Fruit fly (Drosophila melanogaster) whole organism, embryonic: ENCODE results near the gene Rtnl1.
A peak's percentile ranks its signal among the peaks of the same experiment; 100 is the strongest.

Source experiments
- Atf3 ChIP-seq: fragments of 200-800 bp; sonication (Bioruptor generic); optimal IDR thresholded peaks from 3 replicates; lab custom pipeline; 2016; ENCODE audit warnings: missing biosample characterization, missing genetic modification characterization
- B-H2 ChIP-seq: fragments of 200-800 bp; sonication (Bioruptor generic); optimal IDR thresholded peaks from 2 replicates; lab custom pipeline; 2018; ENCODE audit warnings: missing biosample characterization, mild to moderate bottlenecking, missing genetic modification characterization
- CG10431 ChIP-seq: fragments of 200-800 bp; sonication (Bioruptor generic); optimal IDR thresholded peaks from 3 replicates; lab custom pipeline; 2018; ENCODE audit warnings: missing biosample characterization, mild to moderate bottlenecking, missing genetic modification characterization
- CG10565 ChIP-seq: fragments of 200-800 bp; sonication (Bioruptor generic); optimal IDR thresholded peaks from 3 replicates; lab custom pipeline; 2016; ENCODE audit warnings: missing biosample characterization, mild to moderate bottlenecking, missing genetic modification characterization
- CG12104 ChIP-seq: fragments of 200-800 bp; sonication (Bioruptor generic); optimal IDR thresholded peaks from 3 replicates; lab custom pipeline; 2016; ENCODE audit warnings: missing biosample characterization, missing genetic modification characterization
- CG12744 ChIP-seq: fragments of 200-800 bp; sonication (Bioruptor generic); optimal IDR thresholded peaks from 2 replicates; lab custom pipeline; 2016; ENCODE audit warnings: missing biosample characterization, missing genetic modification characterization
- CG13624 ChIP-seq: fragments of 200-800 bp; sonication (Bioruptor generic); optimal IDR thresholded peaks from 2 replicates; lab custom pipeline; 2016; ENCODE audit warnings: missing biosample characterization, missing genetic modification characterization
- CG13775 ChIP-seq: fragments of 200-800 bp; sonication (Bioruptor generic); optimal IDR thresholded peaks from 3 replicates; lab custom pipeline; 2017; ENCODE audit warnings: missing biosample characterization, mild to moderate bottlenecking, missing genetic modification characterization
- CG17328 ChIP-seq: fragments of 200-800 bp; sonication (Bioruptor generic); IDR thresholded peaks from 2 replicates; pipeline ENCODE4 v1.3.6; 2022; ENCODE audit warnings: missing biosample characterization, missing genetic modification characterization
- CG18011 ChIP-seq: fragments of 200-800 bp; sonication (Bioruptor generic); optimal IDR thresholded peaks from 2 replicates; lab custom pipeline; 2017; ENCODE audit warnings: missing biosample characterization, missing genetic modification characterization, mild to moderate bottlenecking, moderate library complexity, missing genotype
- CG2116 ChIP-seq: fragments of 200-800 bp; sonication (Bioruptor generic); optimal IDR thresholded peaks from 3 replicates; lab custom pipeline; 2018; ENCODE audit warnings: missing biosample characterization, mild to moderate bottlenecking, missing genetic modification characterization
- CG2678 ChIP-seq: fragments of 200-800 bp; sonication (Bioruptor generic); optimal IDR thresholded peaks from 3 replicates; lab custom pipeline; 2019; ENCODE audit warnings: missing biosample characterization, mild to moderate bottlenecking, missing genetic modification characterization, moderate library complexity
- CG2875 ChIP-seq: fragments of 200-800 bp; sonication (Bioruptor generic); optimal IDR thresholded peaks from 2 replicates; lab custom pipeline; 2017; ENCODE audit warnings: missing biosample characterization, mild to moderate bottlenecking, missing genetic modification characterization, missing genetic modification reagents
- CG30431 ChIP-seq: fragments of 200-800 bp; sonication (Bioruptor generic); optimal IDR thresholded peaks from 2 replicates; lab custom pipeline; 2017; ENCODE audit warnings: missing biosample characterization, missing genetic modification characterization
- CG33557 ChIP-seq: fragments of 200-800 bp; sonication (Bioruptor generic); optimal IDR thresholded peaks from 2 replicates; lab custom pipeline; 2019; ENCODE audit warnings: missing biosample characterization, mild to moderate bottlenecking, missing genetic modification characterization, moderate library complexity
- CG3995 ChIP-seq: fragments of 200-800 bp; sonication (Bioruptor generic); optimal IDR thresholded peaks from 3 replicates; lab custom pipeline; 2016; ENCODE audit warnings: missing biosample characterization, missing genetic modification characterization
- CG7745 ChIP-seq: fragments of 200-800 bp; sonication (Bioruptor generic); optimal IDR thresholded peaks from 2 replicates; lab custom pipeline; 2018; ENCODE audit warnings: missing biosample characterization, mild to moderate bottlenecking, missing genetic modification characterization, moderate library complexity
- CG7786 ChIP-seq: fragments of 200-800 bp; sonication (Bioruptor generic); optimal IDR thresholded peaks from 2 replicates; lab custom pipeline; 2016; ENCODE audit warnings: missing biosample characterization, missing genetic modification characterization
- CG7963 ChIP-seq: fragments of 200-800 bp; sonication (Bioruptor generic); IDR thresholded peaks from 3 replicates; pipeline ENCODE4 v1.3.6; 2022; ENCODE audit warnings: missing biosample characterization, missing genetic modification characterization; ENCODE audit not compliant: partially characterized antibody
- CG8478 ChIP-seq: fragments of >200 bp; optimal IDR thresholded peaks from 2 replicates; lab custom pipeline; 2018
- CG9727 ChIP-seq: fragments of 200-800 bp; sonication (Bioruptor generic); optimal IDR thresholded peaks from 3 replicates; lab custom pipeline; 2017; ENCODE audit warnings: missing biosample characterization, mild to moderate bottlenecking, missing genetic modification characterization
- Chrac-16 ChIP-seq: fragments of 200-800 bp; sonication (Bioruptor generic); optimal IDR thresholded peaks from 3 replicates; lab custom pipeline; 2016; ENCODE audit warnings: missing biosample characterization, missing genetic modification characterization
- D ChIP-seq, 2 experiments: fragments of 200-800 bp in 1 of 2; fragments of >200 bp in 1 of 2; sonication (Bioruptor generic) in 1 of 2; optimal IDR thresholded peaks; 2 replicates in 1 of 2; 3 replicates in 1 of 2; lab custom pipeline; 2017; ENCODE audit warnings: mild to moderate bottlenecking in 1 of 2, missing biosample characterization in 1 of 2, missing genetic modification characterization in 1 of 2, missing genetic modification reagents in 1 of 2
- Dfd ChIP-seq, 2 experiments: fragments of >200 bp; optimal IDR thresholded peaks; 2 replicates each; lab custom pipeline; 2017; ENCODE audit warnings: missing biosample characterization in 2 of 2, missing genetic modification characterization in 2 of 2
- H15 ChIP-seq: fragments of 200-800 bp; sonication (Bioruptor generic); IDR thresholded peaks from 3 replicates; pipeline ENCODE4 v1.3.6; 2022; ENCODE audit warnings: missing biosample characterization, missing genetic modification characterization
- Lhr ChIP-seq: fragments of 200-800 bp; sonication (Bioruptor generic); optimal IDR thresholded peaks from 3 replicates; lab custom pipeline; 2017; ENCODE audit warnings: mild to moderate bottlenecking, missing biosample characterization, missing genetic modification reagents, missing genetic modification characterization
- Lpt ChIP-seq: fragments of >200 bp; optimal IDR thresholded peaks from 2 replicates; lab custom pipeline; 2018; ENCODE audit warnings: missing biosample characterization, missing genetic modification characterization
- MBD-R2 ChIP-seq: fragments of 200-800 bp; sonication (Bioruptor generic); IDR thresholded peaks from 2 replicates; pipeline ENCODE4 v1.3.6; 2022; ENCODE audit warnings: missing biosample characterization, missing genetic modification characterization
- Neu2 ChIP-seq: fragments of 200-800 bp; sonication (Bioruptor generic); optimal IDR thresholded peaks from 3 replicates; lab custom pipeline; 2016; ENCODE audit warnings: missing biosample characterization, missing genetic modification characterization, borderline replicate concordance
- NfI ChIP-seq: fragments of 200-800 bp; sonication (Bioruptor generic); optimal IDR thresholded peaks from 3 replicates; lab custom pipeline; 2018; ENCODE audit warnings: missing biosample characterization, mild to moderate bottlenecking, missing genetic modification characterization, moderate library complexity
- Opbp ChIP-seq: fragments of 200-800 bp; sonication (Bioruptor generic); IDR thresholded peaks from 3 replicates; pipeline ENCODE4 v1.3.6; 2022; ENCODE audit warnings: missing biosample characterization, missing genetic modification characterization; ENCODE audit not compliant: partially characterized antibody
- Six4 ChIP-seq: fragments of 200-800 bp; sonication (Bioruptor generic); optimal IDR thresholded peaks from 2 replicates; lab custom pipeline; 2016; ENCODE audit warnings: missing biosample characterization, missing genetic modification characterization
- aop ChIP-seq: fragments of 200-800 bp; sonication (Bioruptor generic); IDR thresholded peaks from 2 replicates; pipeline ENCODE4 v1.3.6; 2022; ENCODE audit warnings: missing biosample characterization, missing genetic modification characterization
- ato ChIP-seq: fragments of 200-800 bp; sonication (Bioruptor generic); IDR thresholded peaks from 2 replicates; pipeline ENCODE4 v1.3.6; 2022; ENCODE audit warnings: missing biosample characterization, missing genetic modification characterization; ENCODE audit not compliant: partially characterized antibody
- bbx ChIP-seq: fragments of 200-800 bp; sonication (Bioruptor generic); IDR thresholded peaks from 2 replicates; pipeline ENCODE4 v1.3.6; 2022; ENCODE audit warnings: missing biosample characterization, missing genetic modification characterization; ENCODE audit not compliant: partially characterized antibody
- bsh ChIP-seq, 2 experiments: fragments of 200-800 bp; sonication (Bioruptor generic); optimal IDR thresholded peaks; 2 replicates each; lab custom pipeline; 2017 to 2018; ENCODE audit warnings: mild to moderate bottlenecking in 2 of 2, missing biosample characterization in 2 of 2, missing genetic modification characterization in 2 of 2, moderate library complexity in 1 of 2
- da ChIP-seq: fragments of 200-800 bp; sonication (Bioruptor generic); optimal IDR thresholded peaks from 2 replicates; lab custom pipeline; 2016; ENCODE audit warnings: missing biosample characterization, missing genetic modification characterization
- dmrt11E ChIP-seq: fragments of 200-800 bp; sonication (Bioruptor generic); optimal IDR thresholded peaks from 3 replicates; lab custom pipeline; 2018; ENCODE audit warnings: missing biosample characterization, mild to moderate bottlenecking, missing genetic modification characterization, moderate library complexity
- gfzf ChIP-seq: fragments of 200-800 bp; sonication (Bioruptor generic); optimal IDR thresholded peaks from 2 replicates; lab custom pipeline; 2016; ENCODE audit warnings: missing biosample characterization, mild to moderate bottlenecking, missing genetic modification characterization, moderate library complexity
- ham ChIP-seq: fragments of 200-800 bp; sonication (Bioruptor generic); IDR thresholded peaks from 2 replicates; pipeline ENCODE4 v1.3.6; 2022; ENCODE audit warnings: missing biosample characterization, missing genetic modification characterization
- lov ChIP-seq, 2 experiments: fragments of 200-800 bp in 1 of 2; fragments of >200 bp in 1 of 2; sonication (Bioruptor generic) in 1 of 2; IDR thresholded peaks in 1 of 2; optimal IDR thresholded peaks in 1 of 2; 2 replicates in 1 of 2; 3 replicates in 1 of 2; pipeline versions ENCODE4 v1.3.6 to Lab custom; 2017 to 2022; ENCODE audit warnings: missing biosample characterization in 1 of 2, missing genetic modification characterization in 1 of 2
- nerfin-1 ChIP-seq: fragments of 200-800 bp; sonication (Bioruptor generic); optimal IDR thresholded peaks from 3 replicates; lab custom pipeline; 2019; ENCODE audit warnings: missing biosample characterization, mild to moderate bottlenecking, missing genetic modification characterization, moderate library complexity
- pros ChIP-seq: fragments of 200-800 bp; sonication (Bioruptor generic); optimal IDR thresholded peaks from 3 replicates; lab custom pipeline; 2019; ENCODE audit warnings: missing biosample characterization, mild to moderate bottlenecking, missing genetic modification characterization, moderate library complexity
- ro ChIP-seq: fragments of 200-800 bp; sonication (Bioruptor generic); IDR thresholded peaks from 2 replicates; pipeline ENCODE4 v1.3.6; 2022; ENCODE audit warnings: missing biosample characterization, missing genetic modification characterization
- sr ChIP-seq: fragments of 200-800 bp; sonication (Bioruptor generic); IDR thresholded peaks from 3 replicates; pipeline ENCODE4 v1.3.6; 2022; ENCODE audit warnings: missing biosample characterization, missing genetic modification characterization
- ssp ChIP-seq: fragments of 200-800 bp; sonication (Bioruptor generic); IDR thresholded peaks from 2 replicates; pipeline ENCODE4 v1.3.6; 2022; ENCODE audit warnings: missing biosample characterization, missing genetic modification characterization
- tin ChIP-seq: fragments of 200-800 bp; sonication (Bioruptor generic); optimal IDR thresholded peaks from 3 replicates; lab custom pipeline; 2016; ENCODE audit warnings: missing biosample characterization, missing genetic modification characterization
- tio ChIP-seq: fragments of 200-800 bp; sonication (Bioruptor generic); optimal IDR thresholded peaks from 2 replicates; lab custom pipeline; 2017; ENCODE audit warnings: missing biosample characterization, missing genetic modification characterization, inconsistent platforms
- unpg ChIP-seq: fragments of 200-800 bp; sonication (Bioruptor generic); optimal IDR thresholded peaks from 3 replicates; lab custom pipeline; 2018; ENCODE audit warnings: missing biosample characterization, mild to moderate bottlenecking, missing genetic modification characterization, moderate library complexity
- zfh2 ChIP-seq: fragments of 200-800 bp; sonication (Bioruptor generic); optimal IDR thresholded peaks from 2 replicates; lab custom pipeline; 2016; ENCODE audit warnings: missing biosample characterization, missing genetic modification characterization

Gene Rtnl1

DNA sequence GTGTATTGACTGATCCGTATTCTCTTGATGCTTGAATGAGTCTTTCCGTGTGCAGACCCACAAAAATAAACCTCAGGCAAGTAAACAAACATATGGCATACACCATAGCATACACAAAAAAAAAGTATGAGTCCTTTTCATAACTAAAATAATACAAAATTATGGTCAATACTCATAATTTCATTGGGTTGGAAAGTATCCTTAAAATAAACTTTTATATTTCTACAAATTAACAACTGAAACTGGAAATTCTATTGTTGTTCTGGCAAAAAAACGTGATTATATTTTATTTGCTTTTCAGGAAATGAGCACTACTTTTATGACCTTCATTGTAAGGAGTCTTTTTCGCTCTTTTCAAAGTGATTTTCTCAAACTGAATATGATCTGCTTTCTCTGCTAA lies 32.6 kb upstream of the Rtnl1 start (continued):
- no peak for TF ChIP-seq Chrac-16 (GFP tag; lab: Kevin White, UChicago)
- no peak for TF ChIP-seq CG3995 (GFP tag; lab: Kevin White, UChicago)
- TF ChIP-seq tin (GFP tag; lab: Kevin White, UChicago) = no peak
- TF ChIP-seq unpg = peak; percentile 48
- TF ChIP-seq Atf3 = no peak
- no peak for TF ChIP-seq Lpt (GFP tag; lab: Kevin White, UChicago)
- no peak for TF ChIP-seq CG7963 (GFP tag; lab: Robert Waterston, UW)
- peak; percentile 25 for TF ChIP-seq nerfin-1
- peak; percentile 62 for TF ChIP-seq dmrt11E (tag; lab: Kevin White, UChicago)
- TF ChIP-seq CG8478 (lab: Kevin White, UChicago) = no peak
- no peak for TF ChIP-seq CG13775
- no peak for TF ChIP-seq Dfd (GFP tag; optimal IDR thresholded peaks at IDR 0.05; lab: Kevin White, UChicago)
- TF ChIP-seq sr (GFP tag; lab: Robert Waterston, UW) = no peak
- TF ChIP-seq CG7745 (tag; lab: Kevin White, UChicago) = no peak
- TF ChIP-seq Neu2 (GFP tag; lab: Kevin White, UChicago) = no peak
- TF ChIP-seq zfh2 (GFP tag; lab: Kevin White, UChicago) = no peak
- TF ChIP-seq lov (optimal IDR thresholded peaks at IDR 0.05; lab: Kevin White, UChicago) = no peak
- no peak for TF ChIP-seq lov (GFP tag; IDR thresholded peaks at IDR 0.05; lab: Robert Waterston, UW)
- TF ChIP-seq tio (GFP tag; lab: Kevin White, UChicago) = no peak
- no peak for TF ChIP-seq CG30431 (GFP tag; lab: Kevin White, UChicago)
- no peak for TF ChIP-seq bbx
- TF ChIP-seq CG7786 (GFP tag; lab: Kevin White, UChicago) = no peak
- TF ChIP-seq MBD-R2 = no peak
- TF ChIP-seq ssp (GFP tag; lab: Robert Waterston, UW) = no peak
- no peak for TF ChIP-seq NfI (GFP tag; lab: Kevin White, UChicago)
- no peak for TF ChIP-seq Lhr
- no peak for TF ChIP-seq CG2875 (GFP tag; lab: Kevin White, UChicago)
- TF ChIP-seq CG17328 (GFP tag; lab: Robert Waterston, UW) = peak; percentile 30; the same call in 1 of the 2 replicates
- peak in 1 of 2 experiments; percentile 53 for TF ChIP-seq bsh (GFP tag; optimal IDR thresholded peaks at IDR 0.05; lab: Kevin White, UChicago)
- TF ChIP-seq CG18011 (GFP tag; lab: Kevin White, UChicago) = no peak
- no peak for TF ChIP-seq CG12744
- peak; percentile 62 for TF ChIP-seq CG2678
- TF ChIP-seq pros = no peak
- TF ChIP-seq Opbp (GFP tag; lab: Robert Waterston, UW) = no peak
- peak; percentile 36 for TF ChIP-seq CG9727 (GFP tag; lab: Kevin White, UChicago)
- TF ChIP-seq B-H2 (GFP tag; lab: Kevin White, UChicago) = no peak
- TF ChIP-seq CG33557 (GFP tag; lab: Kevin White, UChicago) = peak; percentile 29
- no peak for TF ChIP-seq CG13624 (GFP tag; lab: Kevin White, UChicago)
- TF ChIP-seq H15 (GFP tag; lab: Robert Waterston, UW) = no peak
- TF ChIP-seq ro (GFP tag; lab: Robert Waterston, UW) = no peak
- TF ChIP-seq CG12104 (GFP tag; lab: Kevin White, UChicago) = no peak
- no peak for TF ChIP-seq gfzf (GFP tag; lab: Kevin White, UChicago)
- TF ChIP-seq ato = no peak
- TF ChIP-seq da (GFP tag; lab: Kevin White, UChicago) = no peak
- TF ChIP-seq Six4 (GFP tag; lab: Kevin White, UChicago) = peak; percentile 13
- TF ChIP-seq CG2116 (GFP tag; lab: Kevin White, UChicago) = no peak
- no peak for TF ChIP-seq aop (GFP tag; lab: Robert Waterston, UW)
- no peak for TF ChIP-seq CG10431 (GFP tag; lab: Kevin White, UChicago)
- TF ChIP-seq ham (GFP tag; lab: Robert Waterston, UW) = no peak
- no peak for TF ChIP-seq D (optimal IDR thresholded peaks at IDR 0.05; lab: Kevin White, UChicago)
- TF ChIP-seq D (GFP tag; optimal IDR thresholded peaks at IDR 0.05; lab: Kevin White, UChicago) = no peak
- no peak for TF ChIP-seq CG10565 (GFP tag; lab: Kevin White, UChicago)
